Fruit fly (Drosophila melanogaster): ENCODE data around the gene Zir.

dm6 chr2L:120492-121455, 26.2 kb downstream of the Zir start:
- no peak for TF ChIP-seq CG8478 (optimal IDR thresholded peaks at IDR 0.05)
- no peak for TF ChIP-seq CTCF (optimal IDR thresholded peaks at IDR 0.05)
